Worm (Caenorhabditis elegans) whole organism, young adult: ENCODE measurements around the gene col-113.

Experiments
- Y53F4B.3 ChIP-seq: fragments of 200-800 bp; sonication (Bioruptor generic); IDR thresholded peaks from 2 replicates; pipeline ENCODE4 v1.3.6; 2022; ENCODE audit warnings: missing genetic modification reagents, missing genetic modification characterization, missing compliant biosample characterization
- Y79H2A.3 ChIP-seq: fragments of 200-800 bp; sonication (Bioruptor generic); conservative IDR thresholded peaks from 2 replicates; pipeline ENCODE4 v1.3.6; 2022; ENCODE audit warnings: missing genetic modification reagents, missing genetic modification characterization, missing compliant biosample characterization
- akir-1 ChIP-seq: fragments of 200-800 bp; sonication (Bioruptor generic); optimal IDR thresholded peaks from 2 replicates; lab custom pipeline; 2018; ENCODE audit warnings: mild to moderate bottlenecking, missing genetic modification characterization, moderate library complexity, missing compliant biosample characterization
- aptf-2 ChIP-seq: fragments of 200-800 bp; sonication (Bioruptor generic); conservative IDR thresholded peaks from 2 replicates; pipeline ENCODE4 v1.3.6; 2022; ENCODE audit warnings: missing genetic modification reagents, missing genetic modification characterization, missing compliant biosample characterization
- dpl-1 ChIP-seq: fragments of 150-350 bp; optimal IDR thresholded peaks from 2 replicates; lab custom pipeline; 2014; ENCODE audit warnings: missing biosample characterization, missing genetic modification reagents, missing genetic modification characterization
- let-526 ChIP-seq: fragments of 200-800 bp; sonication (Bioruptor generic); IDR thresholded peaks from 2 replicates; pipeline ENCODE4 v1.3.6; 2022; ENCODE audit warnings: missing genetic modification reagents, missing genetic modification characterization, missing compliant biosample characterization
- nhr-120 ChIP-seq: fragments of 200-800 bp; sonication (Bioruptor generic); IDR thresholded peaks from 2 replicates; pipeline ENCODE4 v1.3.6; 2022; ENCODE audit warnings: missing genetic modification characterization, missing compliant biosample characterization
- pbrm-1 ChIP-seq: fragments of 200-800 bp; sonication (Bioruptor generic); IDR thresholded peaks from 2 replicates; pipeline ENCODE4 v1.3.6; 2022; ENCODE audit warnings: missing genetic modification reagents, missing genetic modification characterization, missing compliant biosample characterization
- rpc-1 ChIP-seq, 2 experiments: fragments of 150-350 bp in 1 of 2; sonication (generic microtip) in 1 of 2; optimal IDR thresholded peaks; 2 replicates each; lab custom pipeline; 2014 to 2018; ENCODE audit warnings: missing biosample characterization in 1 of 2, missing genetic modification characterization in 1 of 2, missing genetic modification reagents in 1 of 2, missing genotype in 1 of 2
- snpc-4 ChIP-seq, 5 experiments: fragments of 150-350 bp in 1 of 5; sonication (generic microtip) in 4 of 5; optimal IDR thresholded peaks; 2 replicates each; lab custom pipeline; 2014 to 2018; ENCODE audit warnings: missing genetic modification characterization in 5 of 5, missing biosample characterization in 3 of 5, antibody characterized with exemption in 2 of 5, mild to moderate bottlenecking in 2 of 5, missing compliant biosample characterization in 2 of 5, missing genotype in 2 of 5, moderate library complexity in 2 of 5, missing genetic modification reagents in 1 of 5

DNA sequence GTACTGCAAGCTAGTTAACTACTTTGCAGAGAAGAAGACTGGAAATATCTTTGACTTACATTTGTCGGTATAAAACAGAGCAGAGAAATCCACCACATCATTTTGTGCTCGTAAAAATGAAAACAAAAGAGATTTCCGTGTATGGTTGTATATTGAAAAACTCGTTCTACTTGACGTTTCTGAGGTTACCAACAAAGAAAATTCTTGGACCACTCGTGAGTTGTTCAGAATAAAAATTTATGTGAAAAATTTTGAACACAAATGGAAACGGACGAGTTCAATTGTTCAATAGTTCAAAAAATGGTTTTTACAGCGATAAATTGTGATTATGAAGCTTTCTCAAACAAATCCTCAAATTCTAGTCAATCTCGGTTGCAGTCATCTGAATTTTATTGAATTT, 32.3 kb upstream of the col-113 start, which contains the start of gene clec-179:
- no peak for TF ChIP-seq dpl-1
- TF ChIP-seq snpc-4 (GFP tag; optimal IDR thresholded peaks at IDR 0.05; lab: Kevin White, UChicago), result no peak
- no peak for TF ChIP-seq snpc-4 (tag; optimal IDR thresholded peaks at IDR 0.05; lab: Kevin White, UChicago)
- TF ChIP-seq Y53F4B.3, result no peak
- TF ChIP-seq let-526, result no peak
- TF ChIP-seq pbrm-1, result no peak
- TF ChIP-seq nhr-120 (GFP tag; lab: Robert Waterston, UW), result no peak
- TF ChIP-seq aptf-2 (GFP tag; lab: Robert Waterston, UW), result no peak
- no peak for TF ChIP-seq Y79H2A.3 (GFP tag; lab: Robert Waterston, UW)
- TF ChIP-seq rpc-1 (optimal IDR thresholded peaks at IDR 0.05; lab: Kevin White, UChicago), result no peak
- TF ChIP-seq rpc-1 (tag; optimal IDR thresholded peaks at IDR 0.05; lab: Kevin White, UChicago), result no peak
- TF ChIP-seq akir-1, result no peak
